Worm (Caenorhabditis elegans): ENCODE results near the gene C49F8.15.

ce11 chrX:13341853-13342252, 20.5 kb downstream of the C49F8.15 start:
- TF ChIP-seq hlh-12 (tag; optimal IDR thresholded peaks at IDR 0.05) (no peak), ztf-25 (GFP tag; IDR thresholded peaks at IDR 0.05) (no peak), let-607 (tag; optimal IDR thresholded peaks at IDR 0.05) (no peak), efl-1 (GFP tag; optimal IDR thresholded peaks at IDR 0.05) (no peak), ama-1 (optimal IDR thresholded peaks at IDR 0.05) (no peak), ama-1 (GFP tag; optimal IDR thresholded peaks at IDR 0.05) (no peak), pha-4 (tag; optimal IDR thresholded peaks at IDR 0.05) (no peak), ceh-91 (GFP tag; IDR thresholded peaks at IDR 0.05) (no peak), nfya-1 (tag; optimal IDR thresholded peaks at IDR 0.05; ENCODE audit: borderline replicate concordance, insufficient read depth) (no peak)

Measured in whole organism, young adult.